Worm (Caenorhabditis elegans) whole organism, L1 larva: ENCODE results near the gene hex-5.

Source experiments
- C04F5.9 ChIP-seq: sonication (generic microtip); optimal IDR thresholded peaks from 2 replicates; lab custom pipeline; 2016; ENCODE audit warnings: missing genetic modification characterization, missing compliant biosample characterization
- C16A3.4 ChIP-seq: fragments of 150-350 bp; optimal IDR thresholded peaks from 2 replicates; lab custom pipeline; 2014; ENCODE audit warnings: missing biosample characterization, missing genetic modification characterization
- C34B4.2 ChIP-seq: sonication (generic microtip); optimal IDR thresholded peaks from 2 replicates; lab custom pipeline; 2017; ENCODE audit warnings: mild to moderate bottlenecking, missing genetic modification characterization, missing compliant biosample characterization
- aha-1 ChIP-seq: fragments of 150-350 bp; optimal IDR thresholded peaks from 2 replicates; lab custom pipeline; 2014; ENCODE audit warnings: missing biosample characterization, missing genetic modification characterization
- alr-1 ChIP-seq: fragments of 200-800 bp; sonication (Bioruptor generic); optimal IDR thresholded peaks from 2 replicates; lab custom pipeline; 2018; ENCODE audit warnings: borderline replicate concordance, mild to moderate bottlenecking, missing genetic modification characterization, missing compliant biosample characterization
- blmp-1 ChIP-seq: fragments of 150-350 bp; optimal IDR thresholded peaks from 2 replicates; lab custom pipeline; 2014; ENCODE audit warnings: missing biosample characterization, missing genetic modification characterization
- ceh-90 ChIP-seq: sonication (generic microtip); optimal IDR thresholded peaks from 2 replicates; lab custom pipeline; 2016; ENCODE audit warnings: missing genetic modification characterization, missing compliant biosample characterization
- ces-1 ChIP-seq: fragments of 150-350 bp; optimal IDR thresholded peaks from 2 replicates; lab custom pipeline; 2014; ENCODE audit warnings: missing biosample characterization, missing genetic modification reagents, missing genetic modification characterization
- dpl-1 ChIP-seq, 3 experiments: fragments of 150-350 bp in 2 of 3; sonication (generic microtip) in 1 of 3; optimal IDR thresholded peaks; 2 replicates each; lab custom pipeline; 2014 to 2017; ENCODE audit warnings: missing biosample characterization in 3 of 3, missing genetic modification characterization in 3 of 3, missing genetic modification reagents in 3 of 3
- dsc-1 ChIP-seq: sonication (generic microtip); optimal IDR thresholded peaks from 2 replicates; lab custom pipeline; 2016; ENCODE audit warnings: mild to moderate bottlenecking, missing genetic modification characterization, missing compliant biosample characterization
- efl-1 ChIP-seq, 4 experiments: fragments of 150-350 bp; optimal IDR thresholded peaks in 3 of 4; peaks in 1 of 4; 1 replicate in 1 of 4; 2 replicates in 3 of 4; lab custom pipeline; 2014; ENCODE audit warnings: missing biosample characterization in 2 of 4, missing genetic modification characterization in 2 of 4, missing genetic modification reagents in 2 of 4
- egl-27 ChIP-seq, 2 experiments: fragments of 150-350 bp in 1 of 2; sonication (generic microtip); optimal IDR thresholded peaks; 3 replicates each; lab custom pipeline; 2017 to 2018; ENCODE audit warnings: missing biosample characterization in 2 of 2, missing genetic modification characterization in 2 of 2, missing genetic modification reagents in 2 of 2
- elt-3 ChIP-seq, 6 experiments: fragments of 150-350 bp in 1 of 6; sonication (generic microtip); optimal IDR thresholded peaks; 2 replicates each; lab custom pipeline; 2017 to 2018; ENCODE audit warnings: missing biosample characterization in 6 of 6, missing genetic modification characterization in 6 of 6, inconsistent platforms in 1 of 6
- ets-5 ChIP-seq: fragments of 200-800 bp; sonication (Bioruptor generic); IDR thresholded peaks from 2 replicates; pipeline ENCODE4 v1.3.6; 2022; ENCODE audit warnings: missing genetic modification characterization, missing compliant biosample characterization
- fkh-10 ChIP-seq: sonication (generic microtip); optimal IDR thresholded peaks from 2 replicates; lab custom pipeline; 2017; ENCODE audit warnings: missing biosample characterization, missing genetic modification reagents, missing genetic modification characterization
- fkh-4 ChIP-seq: sonication (generic microtip); optimal IDR thresholded peaks from 2 replicates; lab custom pipeline; 2016; ENCODE audit warnings: missing compliant biosample characterization, missing genetic modification characterization, borderline replicate concordance
- fos-1 ChIP-seq: fragments of 150-350 bp; optimal IDR thresholded peaks from 2 replicates; lab custom pipeline; 2014; ENCODE audit warnings: missing biosample characterization, missing genetic modification characterization
- grh-1 ChIP-seq: fragments of 200-800 bp; sonication (Bioruptor generic); IDR thresholded peaks from 2 replicates; pipeline ENCODE4 v1.3.6; 2022; ENCODE audit warnings: missing genetic modification reagents, missing genetic modification characterization, missing compliant biosample characterization
- hlh-17 ChIP-seq: fragments of 200-800 bp; sonication (Bioruptor generic); optimal IDR thresholded peaks from 2 replicates; lab custom pipeline; 2018; ENCODE audit warnings: missing genetic modification characterization, mild to moderate bottlenecking, missing compliant biosample characterization, moderate library complexity, borderline replicate concordance
- jun-1 ChIP-seq: fragments of 150-350 bp; optimal IDR thresholded peaks from 2 replicates; lab custom pipeline; 2014; ENCODE audit warnings: missing biosample characterization, missing genetic modification reagents, missing genetic modification characterization
- lin-39 ChIP-seq: fragments of 150-350 bp; optimal IDR thresholded peaks from 2 replicates; lab custom pipeline; 2014; ENCODE audit warnings: missing biosample characterization, missing genetic modification reagents, missing genetic modification characterization
- lsy-2 ChIP-seq, 2 experiments: fragments of 150-350 bp; optimal IDR thresholded peaks; 2 replicates each; lab custom pipeline; 2014; ENCODE audit warnings: missing biosample characterization in 2 of 2, missing genetic modification characterization in 2 of 2
- mdl-1 ChIP-seq, 2 experiments: fragments of 150-350 bp; optimal IDR thresholded peaks; 2 replicates each; lab custom pipeline; 2014 to 2017; ENCODE audit warnings: missing biosample characterization in 2 of 2, missing genetic modification characterization in 2 of 2, inconsistent platforms in 1 of 2
- mef-2 ChIP-seq: fragments of 150-350 bp; optimal IDR thresholded peaks from 2 replicates; lab custom pipeline; 2014; ENCODE audit warnings: missing biosample characterization, missing genetic modification characterization
- nhr-19 ChIP-seq: fragments of 200-800 bp; sonication (Bioruptor generic); conservative IDR thresholded peaks from 2 replicates; pipeline ENCODE4 v1.3.6; 2022; ENCODE audit warnings: missing genetic modification characterization, missing compliant biosample characterization
- nhr-28 ChIP-seq: fragments of 150-350 bp; optimal IDR thresholded peaks from 2 replicates; lab custom pipeline; 2014; ENCODE audit warnings: missing biosample characterization, missing genetic modification characterization
- nhr-71 ChIP-seq: sonication (generic microtip); optimal IDR thresholded peaks from 2 replicates; lab custom pipeline; 2016; ENCODE audit warnings: mild to moderate bottlenecking, missing genetic modification characterization, moderate library complexity, missing compliant biosample characterization
- nhr-76 ChIP-seq: sonication (generic microtip); optimal IDR thresholded peaks from 2 replicates; lab custom pipeline; 2017; ENCODE audit warnings: missing biosample characterization, missing genetic modification characterization
- nhr-90 ChIP-seq: sonication (generic microtip); optimal IDR thresholded peaks from 2 replicates; lab custom pipeline; 2016; ENCODE audit warnings: mild to moderate bottlenecking, missing genetic modification characterization, missing compliant biosample characterization; ENCODE audit not compliant: poor library complexity
- pag-3 ChIP-seq: sonication (generic microtip); optimal IDR thresholded peaks from 2 replicates; lab custom pipeline; 2017; ENCODE audit warnings: missing genetic modification characterization, mild to moderate bottlenecking, missing compliant biosample characterization, antibody characterized with exemption, borderline replicate concordance; ENCODE audit not compliant: insufficient read depth
- snpc-4 ChIP-seq: fragments of 150-350 bp; optimal IDR thresholded peaks from 2 replicates; lab custom pipeline; 2014; ENCODE audit warnings: missing biosample characterization, missing genetic modification characterization
- snu-23 ChIP-seq: sonication (generic microtip); optimal IDR thresholded peaks from 2 replicates; lab custom pipeline; 2016; ENCODE audit warnings: missing genetic modification characterization, missing compliant biosample characterization
- swsn-7 ChIP-seq: sonication (generic microtip); optimal IDR thresholded peaks from 2 replicates; lab custom pipeline; 2016; ENCODE audit warnings: missing genetic modification characterization, missing compliant biosample characterization
- tbx-2 ChIP-seq: sonication (generic microtip); optimal IDR thresholded peaks from 2 replicates; lab custom pipeline; 2016; ENCODE audit warnings: missing genetic modification characterization, missing compliant biosample characterization
- ztf-11 ChIP-seq, 2 experiments: sonication (generic microtip); optimal IDR thresholded peaks; 2 replicates each; lab custom pipeline; 2016 to 2017; ENCODE audit warnings: missing genetic modification characterization in 2 of 2, missing biosample characterization in 1 of 2, missing compliant biosample characterization in 1 of 2

Gene hex-5

DNA sequence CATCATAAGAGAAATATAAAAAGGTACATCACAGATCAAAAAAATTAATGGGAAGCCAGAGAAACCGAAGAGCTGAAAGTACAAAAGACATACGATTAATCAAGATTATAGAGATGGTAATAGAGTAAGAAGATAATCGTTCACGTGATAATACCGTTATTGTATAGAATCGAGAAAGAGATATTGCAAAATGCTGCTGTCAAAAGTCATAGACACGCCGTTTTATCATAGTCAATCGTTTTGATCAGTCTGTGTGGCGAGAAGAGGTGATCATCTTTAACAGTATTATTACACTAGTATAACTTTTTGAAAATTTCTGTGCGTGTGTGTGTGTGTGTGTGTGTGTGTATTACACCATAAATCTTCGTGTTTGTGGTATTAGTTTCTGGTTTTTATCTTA is 10.7 kb downstream of the hex-5 start (continued):
- TF ChIP-seq hlh-17 (GFP tag; lab: Kevin White, UChicago): no peak
- peak in 1 of 2 experiments; percentile 37 for TF ChIP-seq mdl-1 (tag; optimal IDR thresholded peaks at IDR 0.05; lab: Kevin White, UChicago)
- TF ChIP-seq alr-1 (tag; lab: Kevin White, UChicago): no peak
- peak in 2 of 6 experiments; percentile 73 to 78 for TF ChIP-seq elt-3 (tag; optimal IDR thresholded peaks at IDR 0.05; lab: Kevin White, UChicago)
- no peak for TF ChIP-seq ceh-90 (tag; lab: Kevin White, UChicago)
- peak; percentile 57 for TF ChIP-seq snu-23
- TF ChIP-seq nhr-71 (tag; lab: Kevin White, UChicago): peak; percentile 74
- TF ChIP-seq C04F5.9 (tag; lab: Kevin White, UChicago): no peak
- TF ChIP-seq fkh-4: no peak
- TF ChIP-seq egl-27 (tag; optimal IDR thresholded peaks at IDR 0.05; lab: Kevin White, UChicago): no peak
- no peak for TF ChIP-seq snpc-4 (tag; lab: Kevin White, UChicago)
- no peak for TF ChIP-seq C16A3.4 (tag; lab: Kevin White, UChicago)
- no peak for TF ChIP-seq lin-39 (tag; lab: Kevin White, UChicago)
- TF ChIP-seq nhr-19 (GFP tag; lab: Robert Waterston, UW): peak; percentile 46
- no peak for TF ChIP-seq ces-1
- TF ChIP-seq fos-1: no peak
- no peak for TF ChIP-seq dpl-1 (GFP tag; optimal IDR thresholded peaks at IDR 0.05; lab: Kevin White, UChicago)
- peak; percentile 68 for TF ChIP-seq nhr-90 (tag; lab: Kevin White, UChicago)

DNA sequence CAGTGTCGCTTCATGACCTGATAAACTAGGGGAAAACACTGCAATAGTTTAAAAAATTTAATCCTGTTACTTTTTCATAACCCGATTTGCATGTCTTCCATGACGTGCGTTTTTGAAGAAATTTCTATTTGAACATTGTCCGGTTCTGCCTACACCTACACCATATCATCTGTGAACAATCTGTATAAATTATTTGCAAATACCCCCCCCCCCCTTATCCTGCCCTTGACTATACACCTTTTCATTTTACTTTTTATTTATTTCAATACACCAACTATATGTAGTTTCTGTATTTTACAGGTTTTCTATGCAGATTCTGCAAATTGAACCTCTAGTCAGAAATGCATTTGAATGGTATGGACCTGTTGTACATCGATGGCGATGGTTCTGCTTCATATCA is 16.9 kb downstream of the hex-5 start, which contains the start of gene daf-6:
Gene daf-6 (plus strand): TSS at position 301 of the 400 bp plus-strand sequence.
- TF ChIP-seq efl-1 (optimal IDR thresholded peaks at IDR 0.05; lab: Kevin White, UChicago) (no peak), efl-1 (GFP tag; optimal IDR thresholded peaks at IDR 0.05 in 1 of 2; lab: Kevin White, UChicago) (peak in 1 of 2 experiments; percentile 84), nhr-28 (tag; lab: Kevin White, UChicago) (no peak)

ce11 chrX:14885855-14886254 is 19.2 kb downstream of the hex-5 start:
- TF ChIP-seq dsc-1 (no peak), elt-3 (tag; optimal IDR thresholded peaks at IDR 0.05; lab: Kevin White, UChicago) (peak in 1 of 6 experiments; percentile 32), blmp-1 (tag; lab: Kevin White, UChicago) (peak; percentile 88), C34B4.2 (tag; lab: Kevin White, UChicago) (no peak), mdl-1 (tag; optimal IDR thresholded peaks at IDR 0.05; lab: Kevin White, UChicago) (no peak), tbx-2 (tag; lab: Kevin White, UChicago) (no peak), mef-2 (tag; lab: Kevin White, UChicago) (no peak)

DNA sequence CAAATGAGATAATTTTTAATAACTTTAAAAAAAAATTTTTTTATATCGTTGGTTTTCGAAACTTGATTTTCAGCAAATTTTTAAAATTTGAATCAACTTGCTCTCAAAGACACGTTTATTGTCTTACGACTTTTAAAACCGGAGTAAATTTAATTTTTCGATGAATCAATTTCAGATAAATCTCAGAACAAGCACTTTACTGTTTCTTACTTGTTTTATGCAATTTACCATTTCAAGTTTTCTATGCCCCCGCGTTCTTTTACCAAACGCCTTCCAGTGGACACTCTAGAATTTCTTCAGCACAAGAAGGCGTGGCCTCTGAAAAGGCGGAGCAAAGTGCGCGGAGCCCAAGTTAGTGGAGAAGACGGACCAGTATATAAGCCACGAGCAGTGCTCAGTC is 23.9 kb downstream of the hex-5 start, which contains the start of gene flp-8:
Gene flp-8 (plus strand): TSS at position 301 of the 400 bp plus-strand sequence.
- TF ChIP-seq jun-1 (tag; lab: Kevin White, UChicago): no peak

DNA sequence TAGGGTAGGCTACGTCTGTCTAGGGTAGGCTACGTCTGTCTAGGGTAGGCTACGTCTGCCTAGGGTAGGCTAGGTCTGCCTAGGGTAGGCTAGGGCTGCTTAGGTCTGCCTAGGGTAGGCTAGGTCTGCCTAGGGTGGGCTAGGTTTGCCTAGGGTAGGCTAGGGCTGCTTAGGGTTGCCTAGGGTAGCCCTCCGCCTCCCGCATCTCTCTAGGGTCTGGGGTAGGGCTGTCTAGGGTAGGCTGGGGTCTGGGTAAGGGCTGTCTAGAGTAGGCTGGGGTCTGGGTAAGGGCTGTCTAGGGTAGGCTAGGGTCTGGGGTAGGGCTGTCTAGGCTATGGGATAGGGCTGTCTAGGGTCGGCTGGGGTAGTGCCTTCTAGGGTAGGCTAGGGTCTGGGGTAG is 27.4 kb downstream of the hex-5 start:
- TF ChIP-seq hlh-17 (GFP tag; lab: Kevin White, UChicago): no peak
- TF ChIP-seq pag-3 (tag; lab: Kevin White, UChicago): no peak
- no peak for TF ChIP-seq fkh-10 (GFP tag; lab: Kevin White, UChicago)
- TF ChIP-seq jun-1 (tag; lab: Kevin White, UChicago): no peak
- no peak for TF ChIP-seq C04F5.9 (tag; lab: Kevin White, UChicago)
- TF ChIP-seq C34B4.2 (tag; lab: Kevin White, UChicago): no peak
- TF ChIP-seq lsy-2 (tag; optimal IDR thresholded peaks at IDR 0.05; lab: Kevin White, UChicago): no peak
- TF ChIP-seq swsn-7 (tag; lab: Kevin White, UChicago): no peak
- TF ChIP-seq aha-1 (tag; lab: Kevin White, UChicago): no peak
- TF ChIP-seq grh-1 (GFP tag; lab: Robert Waterston, UW): no peak
- TF ChIP-seq ets-5: no peak
- TF ChIP-seq nhr-76: no peak
- TF ChIP-seq ztf-11 (tag; optimal IDR thresholded peaks at IDR 0.05; lab: Kevin White, UChicago): no peak
